Worm (Caenorhabditis elegans) whole organism, young adult: ENCODE results near the gene F57C12.6.

Experiments
- B0019.2 ChIP-seq: fragments of 200-800 bp; sonication (Bioruptor generic); conservative IDR thresholded peaks from 2 replicates; pipeline ENCODE4 v1.3.6; 2022; ENCODE audit warnings: missing genetic modification reagents, missing genetic modification characterization, missing compliant biosample characterization
- B0336.3 ChIP-seq: fragments of 200-800 bp; sonication (Bioruptor generic); IDR thresholded peaks from 2 replicates; pipeline ENCODE4 v1.3.6; 2022; ENCODE audit warnings: missing genetic modification characterization, missing compliant biosample characterization
- C06A6.2 ChIP-seq: fragments of 200-800 bp; sonication (Bioruptor generic); conservative IDR thresholded peaks from 2 replicates; pipeline ENCODE4 v1.3.6; 2022; ENCODE audit warnings: missing genetic modification characterization, missing compliant biosample characterization
- F22D6.2 ChIP-seq: sonication (generic microtip); optimal IDR thresholded peaks from 2 replicates; lab custom pipeline; 2016; ENCODE audit warnings: mild to moderate bottlenecking, missing genetic modification characterization, missing compliant biosample characterization
- F23B12.7 ChIP-seq: sonication (generic microtip); optimal IDR thresholded peaks from 2 replicates; lab custom pipeline; 2017; ENCODE audit warnings: missing genetic modification characterization, mild to moderate bottlenecking, missing compliant biosample characterization, antibody characterized with exemption, moderate library complexity; ENCODE audit not compliant: insufficient read depth
- F57C9.4 ChIP-seq: sonication (generic microtip); optimal IDR thresholded peaks from 2 replicates; lab custom pipeline; 2017; ENCODE audit warnings: mild to moderate bottlenecking, missing genetic modification characterization, missing compliant biosample characterization
- K11D2.4 ChIP-seq: fragments of 200-800 bp; sonication (Bioruptor generic); IDR thresholded peaks from 2 replicates; pipeline ENCODE4 v1.3.6; 2022; ENCODE audit warnings: missing genetic modification reagents, missing genetic modification characterization, missing compliant biosample characterization
- Y79H2A.3 ChIP-seq: fragments of 200-800 bp; sonication (Bioruptor generic); conservative IDR thresholded peaks from 2 replicates; pipeline ENCODE4 v1.3.6; 2022; ENCODE audit warnings: missing genetic modification reagents, missing genetic modification characterization, missing compliant biosample characterization
- akir-1 ChIP-seq: fragments of 200-800 bp; sonication (Bioruptor generic); optimal IDR thresholded peaks from 2 replicates; lab custom pipeline; 2018; ENCODE audit warnings: mild to moderate bottlenecking, missing genetic modification characterization, moderate library complexity, missing compliant biosample characterization
- aptf-2 ChIP-seq: fragments of 200-800 bp; sonication (Bioruptor generic); conservative IDR thresholded peaks from 2 replicates; pipeline ENCODE4 v1.3.6; 2022; ENCODE audit warnings: missing genetic modification reagents, missing genetic modification characterization, missing compliant biosample characterization
- aptf-3 ChIP-seq: fragments of 200-800 bp; sonication (Bioruptor generic); IDR thresholded peaks from 2 replicates; pipeline ENCODE4 v1.3.6; 2022; ENCODE audit warnings: missing genetic modification characterization, missing compliant biosample characterization
- atf-7 ChIP-seq: sonication (generic microtip); optimal IDR thresholded peaks from 2 replicates; lab custom pipeline; 2017; ENCODE audit warnings: mild to moderate bottlenecking, missing genetic modification characterization, missing compliant biosample characterization
- attf-5 ChIP-seq: fragments of 200-800 bp; sonication (Bioruptor generic); optimal IDR thresholded peaks from 2 replicates; lab custom pipeline; 2018; ENCODE audit warnings: mild to moderate bottlenecking, missing genetic modification characterization, missing compliant biosample characterization
- ccch-3 ChIP-seq: fragments of 200-800 bp; sonication (Bioruptor generic); optimal IDR thresholded peaks from 2 replicates; lab custom pipeline; 2018; ENCODE audit warnings: mild to moderate bottlenecking, missing genetic modification characterization, missing compliant biosample characterization
- cebp-1 ChIP-seq, 2 experiments: fragments of 200-800 bp in 1 of 2; sonication (Bioruptor generic) in 1 of 2; sonication (generic microtip) in 1 of 2; IDR thresholded peaks in 1 of 2; optimal IDR thresholded peaks in 1 of 2; 2 replicates each; pipeline versions ENCODE4 v1.3.6 to Lab custom; 2017 to 2022; ENCODE audit warnings: missing compliant biosample characterization in 2 of 2, missing genetic modification characterization in 2 of 2, mild to moderate bottlenecking in 1 of 2, missing genetic modification reagents in 1 of 2, moderate library complexity in 1 of 2
- ceh-27 ChIP-seq: fragments of 200-800 bp; sonication (Bioruptor generic); optimal IDR thresholded peaks from 2 replicates; lab custom pipeline; 2018; ENCODE audit warnings: mild to moderate bottlenecking, missing genetic modification characterization, moderate library complexity, missing compliant biosample characterization
- chd-7 ChIP-seq: sonication (generic microtip); optimal IDR thresholded peaks from 2 replicates; lab custom pipeline; 2016; ENCODE audit warnings: mild to moderate bottlenecking, missing genetic modification characterization, moderate library complexity, missing compliant biosample characterization
- dpff-1 ChIP-seq: sonication (generic microtip); optimal IDR thresholded peaks from 2 replicates; lab custom pipeline; 2017; ENCODE audit warnings: mild to moderate bottlenecking, missing genetic modification characterization, missing compliant biosample characterization
- dpl-1 ChIP-seq: fragments of 150-350 bp; optimal IDR thresholded peaks from 2 replicates; lab custom pipeline; 2014; ENCODE audit warnings: missing biosample characterization, missing genetic modification reagents, missing genetic modification characterization
- egrh-3 ChIP-seq: fragments of 200-800 bp; sonication (Bioruptor generic); IDR thresholded peaks from 2 replicates; pipeline ENCODE4 v1.3.6; 2022; ENCODE audit warnings: missing genetic modification reagents, missing genetic modification characterization, missing compliant biosample characterization
- hlh-12 ChIP-seq: sonication (generic microtip); optimal IDR thresholded peaks from 2 replicates; lab custom pipeline; 2016; ENCODE audit warnings: missing genetic modification characterization, missing compliant biosample characterization
- hlh-26 ChIP-seq: fragments of 200-800 bp; sonication (Bioruptor generic); conservative IDR thresholded peaks from 2 replicates; pipeline ENCODE4 v1.3.6; 2022; ENCODE audit warnings: missing genetic modification reagents, missing genetic modification characterization, missing compliant biosample characterization
- hmg-20 ChIP-seq: fragments of 200-800 bp; sonication (Bioruptor generic); IDR thresholded peaks from 2 replicates; pipeline ENCODE4 v1.3.6; 2022; ENCODE audit warnings: missing genetic modification reagents, missing genetic modification characterization, missing compliant biosample characterization
- hsf-1 ChIP-seq: fragments of 200-800 bp; sonication (Bioruptor generic); IDR thresholded peaks from 2 replicates; pipeline ENCODE4 v1.3.6; 2022; ENCODE audit warnings: missing genetic modification reagents, missing genetic modification characterization, missing compliant biosample characterization
- lsy-27 ChIP-seq: sonication (generic microtip); optimal IDR thresholded peaks from 2 replicates; lab custom pipeline; 2017; ENCODE audit warnings: missing genetic modification characterization, mild to moderate bottlenecking, missing compliant biosample characterization, antibody characterized with exemption, missing genotype, borderline replicate concordance; ENCODE audit not compliant: insufficient read depth
- madf-8 ChIP-seq: fragments of 200-800 bp; sonication (Bioruptor generic); conservative IDR thresholded peaks from 2 replicates; pipeline ENCODE4 v1.3.6; 2022; ENCODE audit warnings: missing genetic modification reagents, missing genetic modification characterization, missing compliant biosample characterization
- mel-28 ChIP-seq: sonication (generic microtip); optimal IDR thresholded peaks from 2 replicates; lab custom pipeline; 2016; ENCODE audit warnings: borderline replicate concordance, mild to moderate bottlenecking, missing genetic modification characterization, missing compliant biosample characterization
- mes-4 ChIP-seq: sonication (generic microtip); optimal IDR thresholded peaks from 2 replicates; lab custom pipeline; 2016; ENCODE audit warnings: missing genotype, missing genetic modification characterization, missing compliant biosample characterization
- nfya-2 ChIP-seq: fragments of 200-800 bp; sonication (Bioruptor generic); IDR thresholded peaks from 2 replicates; pipeline ENCODE4 v1.3.6; 2022; ENCODE audit warnings: missing genetic modification reagents, missing genetic modification characterization, missing compliant biosample characterization
- nfyb-1 ChIP-seq: fragments of 200-800 bp; sonication (Bioruptor generic); IDR thresholded peaks from 2 replicates; pipeline ENCODE4 v1.3.6; 2022; ENCODE audit warnings: missing genetic modification reagents, missing genetic modification characterization, missing compliant biosample characterization
- nhr-120 ChIP-seq: fragments of 200-800 bp; sonication (Bioruptor generic); IDR thresholded peaks from 2 replicates; pipeline ENCODE4 v1.3.6; 2022; ENCODE audit warnings: missing genetic modification characterization, missing compliant biosample characterization
- nhr-27 ChIP-seq: fragments of 200-800 bp; sonication (Bioruptor generic); optimal IDR thresholded peaks from 2 replicates; lab custom pipeline; 2018; ENCODE audit warnings: mild to moderate bottlenecking, missing genetic modification characterization, moderate library complexity, missing compliant biosample characterization
- rcor-1 ChIP-seq: fragments of 200-800 bp; sonication (Bioruptor generic); IDR thresholded peaks from 2 replicates; pipeline ENCODE4 v1.3.6; 2022; ENCODE audit warnings: missing genetic modification reagents, missing genetic modification characterization, missing compliant biosample characterization
- snpc-1.1 ChIP-seq: sonication (generic microtip); optimal IDR thresholded peaks from 2 replicates; lab custom pipeline; 2017; ENCODE audit warnings: missing genetic modification characterization, mild to moderate bottlenecking, missing compliant biosample characterization, antibody characterized with exemption, moderate library complexity, missing genotype, missing genetic modification reagents; ENCODE audit not compliant: insufficient read depth
- somi-1 ChIP-seq: fragments of 200-800 bp; sonication (Bioruptor generic); optimal IDR thresholded peaks from 2 replicates; lab custom pipeline; 2018; ENCODE audit warnings: mild to moderate bottlenecking, missing genetic modification characterization, missing compliant biosample characterization
- unc-62 ChIP-seq: fragments of 150-350 bp; optimal IDR thresholded peaks from 2 replicates; lab custom pipeline; 2014; ENCODE audit warnings: missing biosample characterization, missing genetic modification reagents, missing genetic modification characterization
- zfh-2 ChIP-seq: fragments of 200-800 bp; sonication (Bioruptor generic); conservative IDR thresholded peaks from 2 replicates; pipeline ENCODE4 v1.3.6; 2022; ENCODE audit warnings: missing genetic modification reagents, missing genetic modification characterization, missing compliant biosample characterization
- ztf-26 ChIP-seq: sonication (generic microtip); optimal IDR thresholded peaks from 2 replicates; lab custom pipeline; 2017; ENCODE audit warnings: missing genetic modification characterization, missing compliant biosample characterization
- ztf-28 ChIP-seq: fragments of 200-800 bp; sonication (Bioruptor generic); IDR thresholded peaks from 2 replicates; pipeline ENCODE4 v1.3.6; 2022; ENCODE audit warnings: missing genetic modification reagents, missing genetic modification characterization, missing compliant biosample characterization
- ztf-6 ChIP-seq: fragments of 200-800 bp; sonication (Bioruptor generic); IDR thresholded peaks from 2 replicates; pipeline ENCODE4 v1.3.6; 2022; ENCODE audit warnings: missing genetic modification reagents, missing genetic modification characterization, missing compliant biosample characterization

Gene F57C12.6

DNA sequence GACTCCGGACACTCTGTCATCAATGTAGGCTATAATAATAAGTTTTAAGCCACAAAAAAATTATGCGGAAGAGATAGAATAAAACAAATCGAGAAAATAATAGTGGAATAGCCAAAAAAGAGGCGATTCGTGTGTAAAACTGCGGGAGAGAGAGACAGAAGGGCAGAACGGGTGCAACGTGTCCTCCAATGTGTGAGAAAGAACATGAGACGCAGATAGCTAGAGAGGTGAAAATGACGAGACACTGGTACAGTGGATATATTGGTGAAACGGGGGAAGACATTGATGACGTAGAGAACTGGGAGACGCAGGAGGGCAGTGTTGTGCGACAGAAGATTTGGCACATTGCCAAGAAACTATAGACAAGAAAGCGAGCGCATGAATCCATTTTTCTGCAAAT lies 18.0 kb downstream of the F57C12.6 start, which contains the start of gene F28C10.3 (continued):
- TF ChIP-seq nfya-2 (no peak), somi-1 (peak; percentile 18), mel-28 (tag; lab: Kevin White, UChicago) (no peak), F22D6.2 (tag; lab: Kevin White, UChicago) (no peak), attf-5 (GFP tag; lab: Kevin White, UChicago) (peak; percentile 28), B0019.2 (GFP tag; lab: Robert Waterston, UW) (no peak), K11D2.4 (GFP tag; lab: Robert Waterston, UW) (no peak; the same call in 1 of the 2 replicates), B0336.3 (no peak), ztf-28 (GFP tag; lab: Robert Waterston, UW) (no peak), ztf-26 (peak; percentile 24), snpc-1.1 (tag; lab: Kevin White, UChicago) (no peak), hsf-1 (GFP tag; lab: Robert Waterston, UW) (no peak), ztf-6 (no peak), egrh-3 (GFP tag; lab: Robert Waterston, UW) (no peak), aptf-3 (GFP tag; lab: Robert Waterston, UW) (no peak), nfyb-1 (GFP tag; lab: Robert Waterston, UW) (no peak), hmg-20 (GFP tag; lab: Robert Waterston, UW) (no peak), F57C9.4 (no peak), zfh-2 (GFP tag; lab: Robert Waterston, UW) (peak; percentile 49; the same call in 1 of the 2 replicates), ccch-3 (GFP tag; lab: Kevin White, UChicago) (no peak), Y79H2A.3 (GFP tag; lab: Robert Waterston, UW) (no peak), rcor-1 (no peak), C06A6.2 (GFP tag; lab: Robert Waterston, UW) (no peak), cebp-1 (GFP tag; IDR thresholded peaks at IDR 0.05; lab: Robert Waterston, UW) (no peak), cebp-1 (tag; optimal IDR thresholded peaks at IDR 0.05; lab: Kevin White, UChicago) (peak; percentile 67), dpl-1 (GFP tag; lab: Kevin White, UChicago) (no peak), dpff-1 (tag; lab: Kevin White, UChicago) (no peak), atf-7 (tag; lab: Kevin White, UChicago) (peak; percentile 60), F23B12.7 (tag; lab: Kevin White, UChicago) (no peak), hlh-26 (GFP tag; lab: Robert Waterston, UW) (no peak), madf-8 (GFP tag; lab: Robert Waterston, UW) (no peak), ceh-27 (GFP tag; lab: Kevin White, UChicago) (peak; percentile 59), unc-62 (GFP tag; lab: Kevin White, UChicago) (peak; percentile 5), nhr-27 (tag; lab: Kevin White, UChicago) (no peak), mes-4 (tag; lab: Kevin White, UChicago) (no peak), hlh-12 (tag; lab: Kevin White, UChicago) (no peak), lsy-27 (tag; lab: Kevin White, UChicago) (no peak)

DNA sequence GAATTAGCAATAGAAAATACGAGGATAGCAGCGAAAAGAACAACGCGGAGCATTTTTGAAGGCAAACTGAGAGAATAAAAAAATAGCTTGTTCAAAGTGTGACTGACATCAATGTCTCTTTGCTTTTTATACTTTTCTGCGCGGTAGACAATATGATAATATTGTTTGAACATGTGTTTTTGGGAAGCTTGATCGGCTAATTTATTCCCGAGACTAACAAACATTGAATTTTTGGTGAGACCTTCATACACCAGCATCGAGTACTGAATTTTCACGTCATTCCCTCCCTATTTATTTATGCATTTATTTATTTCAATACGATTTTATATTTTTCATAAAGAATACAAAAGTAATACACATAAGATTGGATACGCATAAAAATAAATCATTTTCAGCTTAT lies 22.9 kb downstream of the F57C12.6 start, which contains the start of gene B0310.6:
TSS of gene B0310.6 (minus strand) at position 101 of the 400 bp plus-strand sequence.
- TF ChIP-seq chd-7 (tag; lab: Kevin White, UChicago) (no peak), snpc-1.1 (tag; lab: Kevin White, UChicago) (no peak), nhr-120 (no peak), aptf-2 (GFP tag; lab: Robert Waterston, UW) (no peak), C06A6.2 (GFP tag; lab: Robert Waterston, UW) (no peak), attf-5 (GFP tag; lab: Kevin White, UChicago) (no peak), akir-1 (GFP tag; lab: Kevin White, UChicago) (no peak)
